Worm (Caenorhabditis elegans) whole organism, mixed stage, embryonic: Measurements from ENCODE around the gene F31F7.1.

Source experiments
- M03D4.4 ChIP-seq: sonication (generic microtip); optimal IDR thresholded peaks from 2 replicates; lab custom pipeline; 2017; ENCODE audit warnings: mild to moderate bottlenecking, missing genetic modification characterization, missing compliant biosample characterization
- bed-3 ChIP-seq: fragments of 200-800 bp; sonication (Bioruptor generic); optimal IDR thresholded peaks from 3 replicates; lab custom pipeline; 2018; ENCODE audit warnings: mild to moderate bottlenecking, missing genetic modification characterization, moderate library complexity, missing compliant biosample characterization
- ceh-43 ChIP-seq: fragments of 200-800 bp; sonication (Bioruptor generic); optimal IDR thresholded peaks from 2 replicates; lab custom pipeline; 2018; ENCODE audit warnings: mild to moderate bottlenecking, missing genetic modification characterization, moderate library complexity, missing compliant biosample characterization
- ces-1 ChIP-seq: fragments of 150-350 bp; optimal IDR thresholded peaks from 2 replicates; lab custom pipeline; 2014; ENCODE audit warnings: missing biosample characterization, missing genetic modification reagents, missing genetic modification characterization
- cnd-1 ChIP-seq: fragments of 200-800 bp; sonication (Bioruptor generic); optimal IDR thresholded peaks from 2 replicates; lab custom pipeline; 2018; ENCODE audit warnings: mild to moderate bottlenecking, missing genetic modification characterization, missing compliant biosample characterization
- elt-1 ChIP-seq: sonication (generic microtip); optimal IDR thresholded peaks from 2 replicates; lab custom pipeline; 2017; ENCODE audit warnings: missing genetic modification characterization, mild to moderate bottlenecking, missing compliant biosample characterization, antibody characterized with exemption, moderate library complexity, borderline replicate concordance; ENCODE audit not compliant: insufficient read depth
- flh-1 ChIP-seq: fragments of 200-800 bp; sonication (Bioruptor generic); optimal IDR thresholded peaks from 2 replicates; lab custom pipeline; 2018; ENCODE audit warnings: mild to moderate bottlenecking, missing genetic modification characterization, moderate library complexity, missing compliant biosample characterization
- mep-1 ChIP-seq: fragments of 150-350 bp; optimal IDR thresholded peaks from 2 replicates; lab custom pipeline; 2017; ENCODE audit warnings: missing biosample characterization, missing genetic modification reagents, missing genetic modification characterization, inconsistent platforms
- nhr-12 ChIP-seq: fragments of 150-350 bp; optimal IDR thresholded peaks from 2 replicates; lab custom pipeline; 2014; ENCODE audit warnings: missing biosample characterization, missing genetic modification characterization
- nhr-2 ChIP-seq: fragments of 150-350 bp; optimal IDR thresholded peaks from 2 replicates; lab custom pipeline; 2014; ENCODE audit warnings: missing biosample characterization, missing genetic modification characterization
- nhr-76 ChIP-seq: sonication (generic microtip); optimal IDR thresholded peaks from 2 replicates; lab custom pipeline; 2017; ENCODE audit warnings: missing biosample characterization, missing genetic modification characterization
- snpc-4 ChIP-seq: fragments of 150-350 bp; optimal IDR thresholded peaks from 2 replicates; lab custom pipeline; 2014; ENCODE audit warnings: missing biosample characterization, missing genetic modification characterization
- tbx-8 ChIP-seq: fragments of 200-800 bp; sonication (Bioruptor generic); optimal IDR thresholded peaks from 2 replicates; lab custom pipeline; 2018; ENCODE audit warnings: mild to moderate bottlenecking, missing genetic modification characterization, moderate library complexity, missing compliant biosample characterization
- unc-62 ChIP-seq: fragments of 150-350 bp; optimal IDR thresholded peaks from 2 replicates; lab custom pipeline; 2014; ENCODE audit warnings: missing biosample characterization, missing genetic modification reagents, missing genetic modification characterization

ce11 chrV:6319358-6319757 is 43.1 kb downstream of the F31F7.1 start:
- TF ChIP-seq elt-1 (tag; lab: Kevin White, UChicago) (no peak), mep-1 (no peak), snpc-4 (tag; lab: Kevin White, UChicago) (no peak), bed-3 (no peak), unc-62 (no peak), ceh-43 (GFP tag; lab: Kevin White, UChicago) (no peak), cnd-1 (no peak), nhr-2 (tag; lab: Kevin White, UChicago) (no peak), ces-1 (GFP tag; lab: Kevin White, UChicago) (no peak), nhr-12 (tag; lab: Kevin White, UChicago) (no peak), flh-1 (GFP tag; lab: Kevin White, UChicago) (no peak), nhr-76 (no peak), tbx-8 (no peak), M03D4.4 (no peak)
